Fruit fly (Drosophila melanogaster) S2 (cell line): ENCODE results near the gene miple2.

Source experiments
- CG8478 ChIP-seq: fragments of >200 bp; optimal IDR thresholded peaks from 2 replicates; lab custom pipeline; 2018
- CTCF ChIP-seq, 2 experiments: fragments of >200 bp; optimal IDR thresholded peaks; 2 replicates each; lab custom pipeline; 2018

DNA sequence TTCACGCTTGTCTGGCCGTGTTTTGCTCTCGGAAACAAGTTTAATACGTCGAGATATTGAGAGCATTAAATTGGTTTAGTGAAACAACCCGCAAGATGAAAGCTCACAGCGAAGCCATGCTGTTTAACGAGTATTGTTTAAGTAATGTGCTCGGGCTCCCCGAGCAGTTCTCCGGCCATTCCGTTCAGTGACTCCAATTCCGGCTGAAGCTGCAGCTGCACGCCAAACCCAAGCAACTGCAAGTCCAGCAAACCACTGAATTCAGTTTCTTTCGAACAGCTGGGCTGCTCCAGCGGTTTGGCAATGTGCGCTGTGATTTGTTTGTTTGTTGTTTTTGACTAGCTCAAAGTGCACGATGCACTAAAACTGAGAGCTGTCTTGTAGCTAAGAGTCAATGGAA is 44.1 kb downstream of the miple2 start:
- TF ChIP-seq CG8478 (lab: Kevin White, UChicago), result no peak
- no peak for TF ChIP-seq CTCF (optimal IDR thresholded peaks at IDR 0.05; lab: Kevin White, UChicago)
